Worm (Caenorhabditis elegans): ENCODE data around the gene srh-246.

DNA sequence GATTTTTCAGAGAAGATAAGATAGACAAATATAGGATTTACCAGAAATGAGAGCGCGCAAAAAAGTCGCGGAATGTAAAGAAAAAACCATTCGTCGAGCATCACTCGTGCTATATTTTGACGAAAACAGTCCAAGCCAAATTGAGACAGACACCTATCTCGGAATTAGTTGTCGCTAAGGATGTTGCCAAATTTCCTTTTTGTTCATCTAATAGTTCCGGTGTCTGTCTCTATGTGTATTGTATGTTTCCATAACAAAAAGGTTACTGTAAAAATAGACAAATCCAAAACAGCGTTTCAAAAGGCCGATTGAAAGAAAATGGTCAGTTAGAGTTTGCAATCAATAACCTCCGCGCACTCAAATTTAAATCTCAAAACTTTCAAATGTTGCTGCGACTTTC is 37.0 kb upstream of the srh-246 start, which contains the start of gene srj-53:
- no peak for TF ChIP-seq egl-27 (tag; optimal IDR thresholded peaks at IDR 0.05)
- no peak for TF ChIP-seq mdl-1 (tag; optimal IDR thresholded peaks at IDR 0.05)
- TF ChIP-seq unc-62 (GFP tag; optimal IDR thresholded peaks at IDR 0.05): no peak
- no peak for TF ChIP-seq nhr-28 (tag; optimal IDR thresholded peaks at IDR 0.05)
- TF ChIP-seq mef-2 (tag; optimal IDR thresholded peaks at IDR 0.05): no peak
- no peak for TF ChIP-seq alr-1 (tag; optimal IDR thresholded peaks at IDR 0.05; ENCODE audit: borderline replicate concordance)
- TF ChIP-seq snpc-4 (tag; optimal IDR thresholded peaks at IDR 0.05): no peak
- TF ChIP-seq nhr-11 (tag; optimal IDR thresholded peaks at IDR 0.05): no peak
